Worm (Caenorhabditis elegans): ENCODE data around the gene pgp-6.

- TF ChIP-seq unc-62 (GFP tag; optimal IDR thresholded peaks at IDR 0.05) (no peak), nhr-11 (tag; optimal IDR thresholded peaks at IDR 0.05) (no peak)
Observed at ce11 chrX:10838550-10838949, 38.7 kb downstream of the pgp-6 start, which contains the start of gene plc-1.

Measured in whole organism, L1 larva.